Worm (Caenorhabditis elegans) whole organism, L4 larva: ENCODE data around the gene Y38C1BA.4.

Source experiments
- R02D3.7 ChIP-seq: fragments of 150-350 bp; sonication (generic microtip); optimal IDR thresholded peaks from 3 replicates; lab custom pipeline; 2014; ENCODE audit warnings: missing biosample characterization, missing genetic modification characterization
- ces-1 ChIP-seq: fragments of 150-350 bp; sonication (generic microtip); optimal IDR thresholded peaks from 4 replicates; lab custom pipeline; 2014; ENCODE audit warnings: missing biosample characterization, missing genetic modification reagents, missing genetic modification characterization
- egl-27 ChIP-seq: sonication (generic microtip); optimal IDR thresholded peaks from 3 replicates; lab custom pipeline; 2017; ENCODE audit warnings: missing biosample characterization, missing genetic modification reagents, missing genetic modification characterization
- hlh-30 ChIP-seq: sonication (generic microtip); optimal IDR thresholded peaks from 2 replicates; lab custom pipeline; 2017; ENCODE audit warnings: antibody characterized with exemption, mild to moderate bottlenecking, missing genetic modification characterization, missing compliant biosample characterization; ENCODE audit not compliant: insufficient read depth
- lsy-2 ChIP-seq, 2 experiments: fragments of 150-350 bp in 1 of 2; sonication (generic microtip) in 1 of 2; optimal IDR thresholded peaks; 2 replicates each; lab custom pipeline; 2014 to 2017; ENCODE audit warnings: missing biosample characterization in 2 of 2, missing genetic modification characterization in 2 of 2
- mep-1 ChIP-seq: fragments of 150-350 bp; sonication (generic microtip); optimal IDR thresholded peaks from 3 replicates; lab custom pipeline; 2014; ENCODE audit warnings: missing biosample characterization, missing genetic modification characterization
- nhr-237 ChIP-seq: sonication (generic microtip); optimal IDR thresholded peaks from 2 replicates; lab custom pipeline; 2017; ENCODE audit warnings: missing biosample characterization, missing genetic modification characterization
- nhr-6 ChIP-seq: fragments of 150-350 bp; optimal IDR thresholded peaks from 2 replicates; lab custom pipeline; 2014; ENCODE audit warnings: missing biosample characterization, missing genetic modification characterization
- pqm-1 ChIP-seq: sonication (generic microtip); optimal IDR thresholded peaks from 2 replicates; lab custom pipeline; 2017; ENCODE audit warnings: missing biosample characterization, missing genetic modification characterization
- spr-1 ChIP-seq: sonication (generic microtip); optimal IDR thresholded peaks from 2 replicates; lab custom pipeline; 2016; ENCODE audit warnings: mild to moderate bottlenecking, missing genetic modification characterization, missing compliant biosample characterization
- ztf-7 ChIP-seq: fragments of 150-350 bp; optimal IDR thresholded peaks from 2 replicates; lab custom pipeline; 2014; ENCODE audit warnings: missing biosample characterization, missing genetic modification characterization

DNA sequence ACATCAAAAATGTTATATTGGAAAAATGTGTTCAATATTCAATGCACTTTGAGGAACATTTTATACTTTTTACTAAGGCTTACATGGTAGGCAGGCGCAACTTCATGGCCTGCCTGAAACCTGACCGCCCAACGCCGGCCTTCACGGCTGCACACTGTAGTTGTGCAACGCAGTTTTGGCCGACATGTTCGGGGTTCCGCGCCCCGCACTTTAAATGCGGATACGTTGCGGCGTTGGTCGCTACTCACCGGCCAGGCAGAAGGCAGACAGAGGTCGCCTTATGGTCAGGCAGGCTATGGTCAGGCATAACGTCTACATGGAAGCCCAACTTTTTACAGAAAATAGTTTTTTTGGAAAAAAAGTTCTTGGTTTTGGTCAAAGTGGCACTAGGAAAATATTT lies 31.0 kb upstream of the Y38C1BA.4 start:
- TF ChIP-seq spr-1 (tag; lab: Kevin White, UChicago): no peak
- TF ChIP-seq lsy-2 (tag; optimal IDR thresholded peaks at IDR 0.05; lab: Kevin White, UChicago): no peak
- TF ChIP-seq mep-1 (tag; lab: Kevin White, UChicago): no peak
- no peak for TF ChIP-seq R02D3.7
- no peak for TF ChIP-seq nhr-237
- TF ChIP-seq pqm-1: no peak
- TF ChIP-seq nhr-6 (tag; lab: Kevin White, UChicago): no peak
- no peak for TF ChIP-seq egl-27 (tag; lab: Kevin White, UChicago)
- no peak for TF ChIP-seq ces-1 (GFP tag; lab: Kevin White, UChicago)
- no peak for TF ChIP-seq hlh-30 (tag; lab: Kevin White, UChicago)
- TF ChIP-seq ztf-7 (tag; lab: Kevin White, UChicago): no peak
